Worm (Caenorhabditis elegans): ENCODE measurements around the gene nsph-3.1.
A peak's percentile ranks its signal among the peaks of the same experiment; 100 is the strongest.

Gene nsph-3.1

DNA sequence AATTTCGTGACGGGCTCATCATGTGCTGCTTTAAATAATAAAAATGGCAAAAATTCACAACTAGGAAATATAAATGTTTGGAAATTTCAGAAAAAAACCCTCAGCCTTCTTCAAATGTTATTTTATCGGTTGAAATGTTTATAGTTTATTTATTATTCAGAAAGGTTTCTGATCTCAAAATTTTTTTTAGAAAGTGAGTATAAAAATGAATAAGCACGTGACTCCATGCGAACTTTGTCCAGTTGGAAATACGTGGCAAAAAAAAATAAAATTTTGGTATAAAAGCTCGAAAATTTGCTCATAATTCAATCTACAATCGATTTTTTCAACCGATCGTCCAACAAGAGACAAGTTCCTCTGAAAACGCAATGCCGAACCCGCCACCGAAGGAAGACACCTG is at the start of gene nsph-3.1:
Gene nsph-3.1, plus strand, starts transcription at position 301 of the 400 bp plus-strand sequence.
- TF ChIP-seq nhr-10 (tag; optimal IDR thresholded peaks at IDR 0.05) (no peak), snpc-4 (tag; optimal IDR thresholded peaks at IDR 0.05) (no peak), F13H6.1 (tag; optimal IDR thresholded peaks at IDR 0.05) (no peak), lin-39 (tag; optimal IDR thresholded peaks at IDR 0.05) (no peak), egl-27 (tag; optimal IDR thresholded peaks at IDR 0.05) (no peak), lin-11 (tag; optimal IDR thresholded peaks at IDR 0.05) (no peak), unc-39 (tag; optimal IDR thresholded peaks at IDR 0.05) (no peak), lin-13 (GFP tag; optimal IDR thresholded peaks at IDR 0.05) (no peak)

DNA sequence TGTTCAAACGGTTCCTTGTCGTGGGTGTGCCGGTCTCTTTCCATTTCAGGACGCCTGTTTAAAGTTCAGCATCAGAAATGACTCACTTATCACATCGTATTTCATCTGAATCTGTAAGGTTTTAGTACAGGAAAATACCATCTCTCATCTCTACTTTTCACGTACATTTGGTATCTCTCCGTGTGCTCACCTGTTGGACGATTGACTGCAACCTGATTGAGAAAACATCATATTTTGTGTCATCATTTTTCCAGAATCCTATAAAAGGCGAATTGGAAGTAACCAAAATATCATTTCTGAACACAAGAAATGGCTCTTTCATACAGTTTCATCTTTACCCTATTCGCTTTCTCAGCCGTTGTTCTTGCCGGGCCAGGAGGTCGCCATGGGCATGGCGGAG is 49.5 kb upstream of the nsph-3.1 start, which contains the start of gene srlf-30:
Gene srlf-30, plus strand, starts transcription at position 301 of the 400 bp plus-strand sequence.
- TF ChIP-seq egl-27 (tag; optimal IDR thresholded peaks at IDR 0.05), result no peak
- no peak for TF ChIP-seq aly-2 (tag; optimal IDR thresholded peaks at IDR 0.05)
- no peak for TF ChIP-seq mbf-1 (tag; optimal IDR thresholded peaks at IDR 0.05)
- TF ChIP-seq nhr-129 (tag; optimal IDR thresholded peaks at IDR 0.05), result no peak
- no peak for TF ChIP-seq ztf-4 (tag; optimal IDR thresholded peaks at IDR 0.05)
- TF ChIP-seq mab-5 (tag; optimal IDR thresholded peaks at IDR 0.05), result no peak
- TF ChIP-seq lsy-2 (tag; optimal IDR thresholded peaks at IDR 0.05), result no peak
- TF ChIP-seq sma-3 (GFP tag; optimal IDR thresholded peaks at IDR 0.05), result no peak
- no peak for TF ChIP-seq lin-11 (tag; optimal IDR thresholded peaks at IDR 0.05)
- TF ChIP-seq mdl-1 (tag; optimal IDR thresholded peaks at IDR 0.05), result no peak
- TF ChIP-seq ZK546.5 (tag; optimal IDR thresholded peaks at IDR 0.05), result no peak
- TF ChIP-seq crh-2 (tag; optimal IDR thresholded peaks at IDR 0.05), result no peak
- TF ChIP-seq alr-1 (tag; optimal IDR thresholded peaks at IDR 0.05), result no peak

DNA sequence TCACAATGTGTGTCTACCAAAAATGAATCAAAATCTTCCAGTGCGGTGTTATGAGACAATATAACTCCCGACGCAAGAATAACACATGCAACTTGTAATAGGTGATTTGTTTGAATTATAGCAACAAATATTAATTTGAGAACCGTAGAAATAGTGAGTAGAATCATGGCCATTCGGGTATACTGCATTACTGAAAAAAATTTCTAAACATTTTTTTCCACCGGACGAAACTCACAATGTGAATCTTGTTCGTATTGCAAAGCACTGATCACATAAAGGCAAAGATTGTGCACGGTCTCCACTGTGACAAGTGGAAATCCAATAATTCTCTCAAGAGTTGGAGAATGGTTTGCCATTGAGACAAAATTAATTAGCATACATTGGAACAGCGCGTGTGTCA is 47.1 kb upstream of the nsph-3.1 start:
- TF ChIP-seq unc-39 (tag; optimal IDR thresholded peaks at IDR 0.05), result no peak
- TF ChIP-seq lsy-2 (tag; optimal IDR thresholded peaks at IDR 0.05), result no peak
- no peak for TF ChIP-seq Y55F3AM.14 (GFP tag; optimal IDR thresholded peaks at IDR 0.05)
- no peak for TF ChIP-seq nhr-6 (tag; optimal IDR thresholded peaks at IDR 0.05)
- no peak for TF ChIP-seq lin-39 (tag; optimal IDR thresholded peaks at IDR 0.05)
- TF ChIP-seq F13H6.1 (tag; optimal IDR thresholded peaks at IDR 0.05), result no peak
- no peak for TF ChIP-seq blmp-1 (tag; optimal IDR thresholded peaks at IDR 0.05; ENCODE audit: insufficient read depth)

DNA sequence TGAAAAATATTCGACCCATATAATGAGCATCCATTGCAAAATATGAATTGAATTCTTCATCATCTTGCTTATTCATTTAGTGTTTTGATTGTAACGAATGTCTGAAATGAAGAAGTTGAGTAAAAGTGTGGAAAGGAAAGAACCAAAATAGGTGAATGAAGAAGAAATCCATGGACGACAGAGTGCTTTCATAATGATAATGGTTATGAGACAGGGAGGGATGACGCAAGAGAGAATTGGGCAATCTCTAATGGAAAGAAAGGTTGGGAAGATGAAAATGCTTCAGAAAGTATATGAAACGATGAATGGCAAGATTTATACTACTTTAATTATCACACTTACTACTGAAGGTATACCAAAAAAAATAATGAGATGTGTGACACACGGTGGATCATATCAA is 45.3 kb upstream of the nsph-3.1 start, which contains the start of gene ZK596.3:
Gene ZK596.3, minus strand, starts transcription at position 101 of the 400 bp plus-strand sequence.
- no peak for TF ChIP-seq elt-3 (tag; optimal IDR thresholded peaks at IDR 0.05)
- TF ChIP-seq ztf-1 (GFP tag; conservative IDR thresholded peaks at IDR 0.05), result no peak
- TF ChIP-seq unc-62 (GFP tag; optimal IDR thresholded peaks at IDR 0.05), result no peak
- TF ChIP-seq fos-1 (tag; optimal IDR thresholded peaks at IDR 0.05), result no peak

DNA sequence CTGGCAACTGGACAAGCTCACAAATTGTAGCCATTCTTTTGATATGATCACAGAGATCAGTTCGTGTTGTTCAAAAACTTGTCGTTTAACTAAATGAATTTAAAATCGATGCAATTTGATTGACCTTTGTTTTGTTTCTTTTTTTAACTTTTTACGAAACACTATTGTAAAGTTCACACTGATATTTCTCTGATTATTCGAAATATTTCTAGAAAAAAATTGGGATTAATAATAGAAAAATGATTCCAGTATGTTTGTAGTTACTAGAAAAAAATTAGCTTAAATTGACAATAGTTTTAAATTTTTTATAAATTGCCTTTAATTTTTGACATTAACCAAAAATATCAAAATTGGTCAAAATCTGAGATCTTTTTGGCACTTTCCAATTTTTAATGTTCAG is 40.4 kb upstream of the nsph-3.1 start, which contains the start of gene ZK596.2:
Gene ZK596.2, minus strand, starts transcription at position 101 of the 400 bp plus-strand sequence.
- TF ChIP-seq lin-13 (GFP tag; optimal IDR thresholded peaks at IDR 0.05), result no peak
- TF ChIP-seq ztf-4 (tag; optimal IDR thresholded peaks at IDR 0.05), result no peak
- TF ChIP-seq unc-55 (GFP tag; optimal IDR thresholded peaks at IDR 0.05), result no peak
- no peak for TF ChIP-seq unc-62 (GFP tag; optimal IDR thresholded peaks at IDR 0.05)
- no peak for TF ChIP-seq sma-9 (GFP tag; optimal IDR thresholded peaks at IDR 0.05)
- no peak for TF ChIP-seq sma-9 (tag; optimal IDR thresholded peaks at IDR 0.05)
- TF ChIP-seq zag-1 (tag; optimal IDR thresholded peaks at IDR 0.05), result no peak
- TF ChIP-seq ceh-16 (tag; optimal IDR thresholded peaks at IDR 0.05), result no peak
- no peak for TF ChIP-seq F13H6.1 (tag; optimal IDR thresholded peaks at IDR 0.05)
- TF ChIP-seq crh-2 (tag; optimal IDR thresholded peaks at IDR 0.05), result no peak
- no peak for TF ChIP-seq unc-39 (tag; optimal IDR thresholded peaks at IDR 0.05)
- TF ChIP-seq lin-11 (tag; optimal IDR thresholded peaks at IDR 0.05), result no peak
- no peak for TF ChIP-seq aly-2 (tag; optimal IDR thresholded peaks at IDR 0.05)
- no peak for TF ChIP-seq sma-3 (GFP tag; optimal IDR thresholded peaks at IDR 0.05)
- no peak for TF ChIP-seq nhr-21 (tag; optimal IDR thresholded peaks at IDR 0.05)
- TF ChIP-seq mbf-1 (tag; optimal IDR thresholded peaks at IDR 0.05), result no peak
- no peak for TF ChIP-seq nhr-12 (tag; optimal IDR thresholded peaks at IDR 0.05)

DNA sequence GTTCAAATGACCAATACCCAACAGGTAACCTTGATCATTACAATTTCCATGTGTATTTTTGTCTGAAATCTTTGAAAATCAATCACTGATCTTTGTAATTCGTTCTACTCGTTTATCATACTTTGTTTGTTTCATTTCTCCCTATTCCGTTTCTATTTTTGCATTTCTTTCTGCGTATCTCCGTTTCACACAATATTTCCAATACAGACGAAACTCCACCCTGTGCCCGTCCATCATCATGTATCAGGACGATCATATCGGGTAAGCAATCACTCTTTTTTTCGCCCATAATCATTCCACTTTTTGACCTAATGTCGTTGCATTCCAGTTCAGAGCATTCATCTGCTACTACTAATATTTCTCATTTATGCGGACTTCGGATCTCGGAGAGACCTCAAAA is 39.9 kb upstream of the nsph-3.1 start, which contains the start of gene pyk-2:
Gene pyk-2, plus strand, starts transcription at position 206 of the 400 bp plus-strand sequence.
- no peak for TF ChIP-seq lsy-2 (tag; optimal IDR thresholded peaks at IDR 0.05)
- TF ChIP-seq C34F6.9 (tag; optimal IDR thresholded peaks at IDR 0.05), result no peak
- peak; percentile 78 for TF ChIP-seq sma-9 (GFP tag; optimal IDR thresholded peaks at IDR 0.05)
- no peak for TF ChIP-seq sma-9 (tag; optimal IDR thresholded peaks at IDR 0.05)
- peak; percentile 64 for TF ChIP-seq crh-2 (tag; optimal IDR thresholded peaks at IDR 0.05)
- TF ChIP-seq sma-3 (GFP tag; optimal IDR thresholded peaks at IDR 0.05), result peak; percentile 48
- no peak for TF ChIP-seq nhr-10 (tag; optimal IDR thresholded peaks at IDR 0.05)
- TF ChIP-seq ztf-1 (GFP tag; conservative IDR thresholded peaks at IDR 0.05), result no peak
- TF ChIP-seq mbf-1 (tag; optimal IDR thresholded peaks at IDR 0.05), result no peak
- no peak for TF ChIP-seq dmd-4 (tag; optimal IDR thresholded peaks at IDR 0.05)
- peak; percentile 45 for TF ChIP-seq nhr-129 (tag; optimal IDR thresholded peaks at IDR 0.05)
- no peak for TF ChIP-seq egl-27 (tag; optimal IDR thresholded peaks at IDR 0.05)
- TF ChIP-seq nhr-11 (tag; optimal IDR thresholded peaks at IDR 0.05), result no peak
- peak; percentile 70 for TF ChIP-seq fos-1 (tag; optimal IDR thresholded peaks at IDR 0.05)
